Fruit fly (Drosophila melanogaster): ENCODE measurements around the gene Mur89F.

dm6 chr3R:17120165-17120564 lies 81.8 kb downstream of the Mur89F start, which contains the start of gene CG34278:
- TF ChIP-seq psq (GFP tag; optimal IDR thresholded peaks at IDR 0.05) (no peak), pan (optimal IDR thresholded peaks at IDR 0.05) (no peak)
